Fruit fly (Drosophila melanogaster) whole organism, pupa: Measurements from ENCODE around the gene CG44174.

Source experiments
- CG14655 ChIP-seq: fragments of 200-800 bp; sonication (Bioruptor generic); optimal IDR thresholded peaks from 3 replicates; lab custom pipeline; 2017; ENCODE audit warnings: mild to moderate bottlenecking, missing biosample characterization, missing genetic modification reagents, missing genetic modification characterization
- CG8159 ChIP-seq: fragments of 200-800 bp; sonication (Bioruptor generic); optimal IDR thresholded peaks from 3 replicates; lab custom pipeline; 2018; ENCODE audit warnings: missing biosample characterization, mild to moderate bottlenecking, missing genetic modification characterization, moderate library complexity
- CG9948 ChIP-seq: fragments of 200-800 bp; sonication (Bioruptor generic); optimal IDR thresholded peaks from 2 replicates; lab custom pipeline; 2018; ENCODE audit warnings: missing biosample characterization, mild to moderate bottlenecking, missing genetic modification characterization, moderate library complexity
- D1 ChIP-seq: fragments of 200-800 bp; sonication (Bioruptor generic); optimal IDR thresholded peaks from 2 replicates; lab custom pipeline; 2018; ENCODE audit warnings: missing biosample characterization, mild to moderate bottlenecking, missing genetic modification characterization, moderate library complexity
- Pif1A ChIP-seq: fragments of 200-800 bp; sonication (Bioruptor generic); optimal IDR thresholded peaks from 3 replicates; lab custom pipeline; 2016; ENCODE audit warnings: missing biosample characterization, missing genetic modification characterization
- gl ChIP-seq: fragments of 200-800 bp; sonication (Bioruptor generic); optimal IDR thresholded peaks from 2 replicates; lab custom pipeline; 2018; ENCODE audit warnings: missing biosample characterization, mild to moderate bottlenecking, missing genetic modification characterization
- rn ChIP-seq: fragments of 200-800 bp; sonication (Bioruptor generic); IDR thresholded peaks from 2 replicates; pipeline ENCODE4 v1.3.6; 2022; ENCODE audit warnings: missing biosample characterization, missing genetic modification characterization

CG44174 gene

dm6 chr3R:19248036-19248435, 49.5 kb downstream of the CG44174 start, which contains the start of gene CG5217:
Gene CG5217 (minus strand): TSS chr3R:19248136.
- no peak for TF ChIP-seq rn (GFP tag; lab: Robert Waterston, UW)
- no peak for TF ChIP-seq CG8159 (tag; lab: Kevin White, UChicago)
- no peak for TF ChIP-seq CG9948
- TF ChIP-seq CG14655, result no peak
- TF ChIP-seq Pif1A, result no peak
- no peak for TF ChIP-seq D1 (tag; lab: Kevin White, UChicago)
- TF ChIP-seq gl (tag; lab: Kevin White, UChicago), result no peak
